Worm (Caenorhabditis elegans) whole organism, L4 larva: ENCODE measurements around the gene ugt-50.
A peak's percentile ranks its signal among the peaks of the same experiment; 100 is the strongest.

Experiments used
- F10B5.3 ChIP-seq: sonication (generic microtip); optimal IDR thresholded peaks from 2 replicates; lab custom pipeline; 2016; ENCODE audit warnings: mild to moderate bottlenecking, missing genetic modification characterization, missing compliant biosample characterization
- F26F4.8 ChIP-seq: fragments of 200-800 bp; sonication (Bioruptor generic); conservative IDR thresholded peaks from 2 replicates; pipeline ENCODE4 v1.3.6; 2022; ENCODE audit warnings: missing genetic modification characterization, missing compliant biosample characterization
- F37D6.2 ChIP-seq: sonication (generic microtip); optimal IDR thresholded peaks from 2 replicates; lab custom pipeline; 2016; ENCODE audit warnings: mild to moderate bottlenecking, missing genetic modification characterization, missing compliant biosample characterization
- F49E8.2 ChIP-seq: sonication (generic microtip); optimal IDR thresholded peaks from 2 replicates; lab custom pipeline; 2016; ENCODE audit warnings: missing compliant biosample characterization, mild to moderate bottlenecking, missing genetic modification characterization, borderline replicate concordance
- R02D3.7 ChIP-seq: fragments of 150-350 bp; sonication (generic microtip); optimal IDR thresholded peaks from 3 replicates; lab custom pipeline; 2014; ENCODE audit warnings: missing biosample characterization, missing genetic modification characterization
- T20F7.1 ChIP-seq: fragments of 200-800 bp; sonication (Bioruptor generic); optimal IDR thresholded peaks from 2 replicates; lab custom pipeline; 2018; ENCODE audit warnings: mild to moderate bottlenecking, missing genetic modification characterization, missing compliant biosample characterization
- Y105C5A.15 ChIP-seq: fragments of 200-800 bp; sonication (Bioruptor generic); IDR thresholded peaks from 2 replicates; pipeline ENCODE4 v1.3.6; 2022; ENCODE audit warnings: missing genetic modification characterization, missing compliant biosample characterization
- Y48G9A.11 ChIP-seq: fragments of 200-800 bp; sonication (Bioruptor generic); IDR thresholded peaks from 2 replicates; pipeline ENCODE4 v1.3.6; 2022; ENCODE audit warnings: missing genetic modification reagents, missing genetic modification characterization, missing compliant biosample characterization
- Y5F2A.4 ChIP-seq: fragments of 200-800 bp; sonication (Bioruptor generic); optimal IDR thresholded peaks from 2 replicates; lab custom pipeline; 2018; ENCODE audit warnings: mild to moderate bottlenecking, missing genetic modification characterization, missing compliant biosample characterization
- Y75B8A.6 ChIP-seq: fragments of 200-800 bp; sonication (Bioruptor generic); IDR thresholded peaks from 2 replicates; pipeline ENCODE4 v1.3.6; 2022; ENCODE audit warnings: missing genetic modification reagents, missing genetic modification characterization, missing compliant biosample characterization
- ama-1 ChIP-seq: fragments of 150-350 bp; optimal IDR thresholded peaks from 2 replicates; lab custom pipeline; 2014; ENCODE audit warnings: inconsistent platforms, mixed read lengths
- arid-1 ChIP-seq: fragments of 200-800 bp; sonication (Bioruptor generic); conservative IDR thresholded peaks from 2 replicates; pipeline ENCODE4 v1.3.6; 2022; ENCODE audit warnings: missing genetic modification reagents, missing genetic modification characterization, missing compliant biosample characterization
- ceh-44 ChIP-seq: fragments of 200-800 bp; sonication (Bioruptor generic); IDR thresholded peaks from 2 replicates; pipeline ENCODE4 v1.3.6; 2022; ENCODE audit warnings: missing genetic modification reagents, missing genetic modification characterization, missing compliant biosample characterization
- ces-1 ChIP-seq: fragments of 150-350 bp; sonication (generic microtip); optimal IDR thresholded peaks from 4 replicates; lab custom pipeline; 2014; ENCODE audit warnings: missing biosample characterization, missing genetic modification reagents, missing genetic modification characterization
- cey-2 ChIP-seq: sonication (generic microtip); optimal IDR thresholded peaks from 3 replicates; lab custom pipeline; 2017; ENCODE audit warnings: missing genetic modification characterization, mild to moderate bottlenecking, missing compliant biosample characterization, antibody characterized with exemption, borderline replicate concordance; ENCODE audit not compliant: insufficient read depth
- daf-16 ChIP-seq, 3 experiments: sonication (generic microtip); optimal IDR thresholded peaks; 2 replicates each; lab custom pipeline; 2016 to 2017; ENCODE audit warnings: missing genetic modification characterization in 3 of 3, missing genetic modification reagents in 3 of 3, mild to moderate bottlenecking in 2 of 3, missing compliant biosample characterization in 2 of 3, missing biosample characterization in 1 of 3, moderate library complexity in 1 of 3
- dmd-6 ChIP-seq: fragments of 200-800 bp; sonication (Bioruptor generic); IDR thresholded peaks from 2 replicates; pipeline ENCODE4 v1.3.6; 2022; ENCODE audit warnings: missing genetic modification reagents, missing genetic modification characterization, missing compliant biosample characterization
- dpl-1 ChIP-seq: fragments of 150-350 bp; optimal IDR thresholded peaks from 2 replicates; lab custom pipeline; 2014; ENCODE audit warnings: missing biosample characterization, missing genetic modification reagents, missing genetic modification characterization
- dve-1 ChIP-seq: sonication (generic microtip); optimal IDR thresholded peaks from 2 replicates; lab custom pipeline; 2017; ENCODE audit warnings: antibody characterized with exemption, mild to moderate bottlenecking, missing genetic modification characterization, missing compliant biosample characterization; ENCODE audit not compliant: insufficient read depth
- fkh-10 ChIP-seq: fragments of 150-350 bp; optimal IDR thresholded peaks from 2 replicates; lab custom pipeline; 2014; ENCODE audit warnings: missing biosample characterization, missing genetic modification reagents, missing genetic modification characterization
- hif-1 ChIP-seq, 2 experiments: sonication (generic microtip); optimal IDR thresholded peaks; 2 replicates each; lab custom pipeline; 2016 to 2017; ENCODE audit warnings: missing compliant biosample characterization in 2 of 2, missing genetic modification characterization in 2 of 2, missing genetic modification reagents in 2 of 2, missing genotype in 2 of 2, mild to moderate bottlenecking in 1 of 2
- hlh-11 ChIP-seq: fragments of 200-800 bp; sonication (Bioruptor generic); optimal IDR thresholded peaks from 2 replicates; lab custom pipeline; 2018; ENCODE audit warnings: mild to moderate bottlenecking, missing genetic modification characterization, missing compliant biosample characterization
- hlh-30 ChIP-seq: sonication (generic microtip); optimal IDR thresholded peaks from 2 replicates; lab custom pipeline; 2017; ENCODE audit warnings: antibody characterized with exemption, mild to moderate bottlenecking, missing genetic modification characterization, missing compliant biosample characterization; ENCODE audit not compliant: insufficient read depth
- lim-7 ChIP-seq: fragments of 200-800 bp; sonication (Bioruptor generic); IDR thresholded peaks from 2 replicates; pipeline ENCODE4 v1.3.6; 2022; ENCODE audit warnings: missing genetic modification characterization, missing compliant biosample characterization
- lin-13 ChIP-seq: fragments of 150-350 bp; optimal IDR thresholded peaks from 2 replicates; lab custom pipeline; 2014; ENCODE audit warnings: missing biosample characterization, missing genetic modification reagents, missing genetic modification characterization
- lin-15B ChIP-seq: fragments of 150-350 bp; sonication (generic microtip); optimal IDR thresholded peaks from 3 replicates; lab custom pipeline; 2014; ENCODE audit warnings: missing biosample characterization, missing genetic modification characterization
- lin-39 ChIP-seq: fragments of 150-350 bp; optimal IDR thresholded peaks from 2 replicates; lab custom pipeline; 2014; ENCODE audit warnings: missing biosample characterization, missing genetic modification reagents, missing genetic modification characterization
- lsy-2 ChIP-seq, 2 experiments: fragments of 150-350 bp in 1 of 2; sonication (generic microtip) in 1 of 2; optimal IDR thresholded peaks; 2 replicates each; lab custom pipeline; 2014 to 2017; ENCODE audit warnings: missing biosample characterization in 2 of 2, missing genetic modification characterization in 2 of 2
- madf-9 ChIP-seq: fragments of 200-800 bp; sonication (Bioruptor generic); conservative IDR thresholded peaks from 2 replicates; pipeline ENCODE4 v1.3.6; 2022; ENCODE audit warnings: missing genetic modification reagents, missing genetic modification characterization, missing compliant biosample characterization
- mdl-1 ChIP-seq, 2 experiments: fragments of 150-350 bp in 1 of 2; sonication (generic microtip) in 1 of 2; optimal IDR thresholded peaks; 2 replicates each; lab custom pipeline; 2014 to 2017; ENCODE audit warnings: missing biosample characterization in 2 of 2, missing genetic modification characterization in 2 of 2
- mdt-29 ChIP-seq: fragments of 200-800 bp; sonication (Bioruptor generic); IDR thresholded peaks from 2 replicates; pipeline ENCODE4 v1.3.6; 2022; ENCODE audit warnings: missing genetic modification reagents, missing genetic modification characterization, missing compliant biosample characterization
- mep-1 ChIP-seq: fragments of 150-350 bp; sonication (generic microtip); optimal IDR thresholded peaks from 3 replicates; lab custom pipeline; 2014; ENCODE audit warnings: missing biosample characterization, missing genetic modification characterization
- mes-2 ChIP-seq: sonication (generic microtip); optimal IDR thresholded peaks from 2 replicates; lab custom pipeline; 2016; ENCODE audit warnings: missing genotype, mild to moderate bottlenecking, missing genetic modification characterization, missing compliant biosample characterization; ENCODE audit not compliant: poor library complexity, severe bottlenecking
- mxl-2 ChIP-seq: fragments of 200-800 bp; sonication (Bioruptor generic); conservative IDR thresholded peaks from 2 replicates; pipeline ENCODE4 v1.3.6; 2022; ENCODE audit warnings: missing genetic modification reagents, missing genetic modification characterization, missing compliant biosample characterization
- nhr-10 ChIP-seq: fragments of 150-350 bp; optimal IDR thresholded peaks from 2 replicates; lab custom pipeline; 2014; ENCODE audit warnings: missing biosample characterization, missing genetic modification characterization
- nhr-102 ChIP-seq: sonication (generic microtip); optimal IDR thresholded peaks from 2 replicates; lab custom pipeline; 2016; ENCODE audit warnings: mild to moderate bottlenecking, missing genetic modification characterization, moderate library complexity, missing compliant biosample characterization
- nhr-111 ChIP-seq: fragments of 200-800 bp; sonication (Bioruptor generic); optimal IDR thresholded peaks from 2 replicates; lab custom pipeline; 2018; ENCODE audit warnings: mild to moderate bottlenecking, missing genetic modification characterization, missing compliant biosample characterization
- nhr-28 ChIP-seq: fragments of 150-350 bp; optimal IDR thresholded peaks from 2 replicates; lab custom pipeline; 2014; ENCODE audit warnings: missing biosample characterization, missing genetic modification characterization
- nhr-42 ChIP-seq: fragments of 200-800 bp; sonication (Bioruptor generic); IDR thresholded peaks from 2 replicates; pipeline ENCODE4 v1.3.6; 2022; ENCODE audit warnings: missing genetic modification characterization, missing compliant biosample characterization
- nhr-48 ChIP-seq: sonication (generic microtip); optimal IDR thresholded peaks from 2 replicates; lab custom pipeline; 2016; ENCODE audit warnings: mild to moderate bottlenecking, missing genetic modification characterization, missing compliant biosample characterization
- nhr-77 ChIP-seq: fragments of 150-350 bp; optimal IDR thresholded peaks from 2 replicates; lab custom pipeline; 2014; ENCODE audit warnings: missing biosample characterization, missing genetic modification characterization
- php-3 ChIP-seq: fragments of 200-800 bp; sonication (Bioruptor generic); IDR thresholded peaks from 2 replicates; pipeline ENCODE4 v1.3.6; 2022; ENCODE audit warnings: missing genetic modification reagents, missing genetic modification characterization, missing compliant biosample characterization
- pqm-1 ChIP-seq: sonication (generic microtip); optimal IDR thresholded peaks from 2 replicates; lab custom pipeline; 2017; ENCODE audit warnings: missing biosample characterization, missing genetic modification characterization
- rbr-2 ChIP-seq: sonication (generic microtip); optimal IDR thresholded peaks from 2 replicates; lab custom pipeline; 2016; ENCODE audit warnings: missing genotype, missing genetic modification characterization, missing compliant biosample characterization
- set-16 ChIP-seq: fragments of 200-800 bp; sonication (Bioruptor generic); IDR thresholded peaks from 2 replicates; pipeline ENCODE4 v1.3.6; 2022; ENCODE audit warnings: missing genetic modification reagents, missing genetic modification characterization, missing compliant biosample characterization
- unc-130 ChIP-seq: sonication (generic microtip); optimal IDR thresholded peaks from 2 replicates; lab custom pipeline; 2016; ENCODE audit warnings: missing genetic modification reagents, missing genetic modification characterization, missing compliant biosample characterization
- unc-62 ChIP-seq, 3 experiments: fragments of 150-350 bp in 1 of 3; sonication (generic microtip); optimal IDR thresholded peaks in 2 of 3; peaks in 1 of 3; 1 replicate in 1 of 3; 2 replicates in 2 of 3; lab custom pipeline; 2014 to 2017; ENCODE audit warnings: missing biosample characterization in 3 of 3, missing genetic modification characterization in 3 of 3, missing genetic modification reagents in 3 of 3, missing genotype in 1 of 3
- zag-1 ChIP-seq: fragments of 150-350 bp; optimal IDR thresholded peaks from 2 replicates; lab custom pipeline; 2014; ENCODE audit warnings: missing biosample characterization, missing genetic modification characterization
- zfp-2 ChIP-seq: sonication (generic microtip); optimal IDR thresholded peaks from 2 replicates; lab custom pipeline; 2016; ENCODE audit warnings: mild to moderate bottlenecking, missing genetic modification characterization, missing compliant biosample characterization
- zip-11 ChIP-seq: fragments of 200-800 bp; sonication (Bioruptor generic); IDR thresholded peaks from 2 replicates; pipeline ENCODE4 v1.3.6; 2022; ENCODE audit warnings: missing genetic modification characterization, missing compliant biosample characterization

ugt-50 gene

ce11 chrX:12691306-12691705, at the start of gene ugt-50:
ugt-50 (plus strand) TSS chrX:12691573.
- TF ChIP-seq mes-2 (tag; lab: Kevin White, UChicago) (peak; percentile 53), nhr-77 (tag; lab: Kevin White, UChicago) (peak; percentile 28), ceh-44 (GFP tag; lab: Robert Waterston, UW) (no peak), hif-1 (tag; optimal IDR thresholded peaks at IDR 0.05; lab: Kevin White, UChicago) (peak in 1 of 2 experiments; percentile 33), lin-39 (tag; lab: Kevin White, UChicago) (no peak), F26F4.8 (GFP tag; lab: Robert Waterston, UW) (no peak), nhr-111 (no peak), F37D6.2 (tag; lab: Kevin White, UChicago) (no peak), unc-62 (GFP tag; optimal IDR thresholded peaks at IDR 0.05 in 1 of 2; lab: Kevin White, UChicago) (peak in 1 of 2 experiments; percentile 19), unc-62 (tag; optimal IDR thresholded peaks at IDR 0.05; lab: Kevin White, UChicago) (no peak), mep-1 (tag; lab: Kevin White, UChicago) (peak; percentile 26), cey-2 (tag; lab: Kevin White, UChicago) (no peak), dve-1 (peak; percentile 90), mdl-1 (tag; optimal IDR thresholded peaks at IDR 0.05; lab: Kevin White, UChicago) (no peak), pqm-1 (tag; lab: Kevin White, UChicago) (peak; percentile 68), rbr-2 (no peak), R02D3.7 (no peak), ces-1 (GFP tag; lab: Kevin White, UChicago) (no peak), zag-1 (tag; lab: Kevin White, UChicago) (no peak), Y48G9A.11 (no peak), hlh-30 (tag; lab: Kevin White, UChicago) (peak; percentile 50), ama-1 (lab: Kevin White, UChicago) (no peak), fkh-10 (GFP tag; lab: Kevin White, UChicago) (no peak), arid-1 (GFP tag; lab: Robert Waterston, UW) (no peak), Y5F2A.4 (GFP tag; lab: Kevin White, UChicago) (no peak), dmd-6 (GFP tag; lab: Robert Waterston, UW) (peak; percentile 68), Y75B8A.6 (no peak), mxl-2 (GFP tag; lab: Robert Waterston, UW) (no peak), F10B5.3 (tag; lab: Kevin White, UChicago) (no peak), nhr-10 (tag; lab: Kevin White, UChicago) (peak; percentile 10), daf-16 (GFP tag; optimal IDR thresholded peaks at IDR 0.05; lab: Kevin White, UChicago) (no peak), daf-16 (tag; optimal IDR thresholded peaks at IDR 0.05; lab: Kevin White, UChicago) (peak; percentile 99), lim-7 (GFP tag; lab: Robert Waterston, UW) (no peak), mdt-29 (GFP tag; lab: Robert Waterston, UW) (no peak), set-16 (no peak), nhr-42 (GFP tag; lab: Robert Waterston, UW) (no peak), hlh-11 (tag; lab: Kevin White, UChicago) (peak; percentile 78), F49E8.2 (tag; lab: Kevin White, UChicago) (no peak), Y105C5A.15 (GFP tag; lab: Robert Waterston, UW) (no peak), zfp-2 (no peak), lin-13 (no peak), nhr-48 (tag; lab: Kevin White, UChicago) (peak; percentile 52), lin-15B (no peak), madf-9 (GFP tag; lab: Robert Waterston, UW) (no peak), lsy-2 (tag; optimal IDR thresholded peaks at IDR 0.05; lab: Kevin White, UChicago) (peak in 1 of 2 experiments; percentile 48), T20F7.1 (peak; percentile 9), unc-130 (no peak), dpl-1 (GFP tag; lab: Kevin White, UChicago) (no peak), nhr-102 (tag; lab: Kevin White, UChicago) (peak; percentile 27), php-3 (GFP tag; lab: Robert Waterston, UW) (peak; percentile 66), zip-11 (GFP tag; lab: Robert Waterston, UW) (no peak), nhr-28 (tag; lab: Kevin White, UChicago) (peak; percentile 93)
